Worm (Caenorhabditis elegans) whole organism, early embryonic: Measurements from ENCODE around the gene Y51H7BR.7.

ENCODE experiments used
- B0310.2 ChIP-seq: sonication (generic microtip); optimal IDR thresholded peaks from 2 replicates; lab custom pipeline; 2016; ENCODE audit warnings: mild to moderate bottlenecking, missing genetic modification characterization, missing compliant biosample characterization
- flt-1 ChIP-seq: fragments of 200-800 bp; sonication (Bioruptor generic); IDR thresholded peaks from 2 replicates; pipeline ENCODE4 v1.3.6; 2022; ENCODE audit warnings: missing genetic modification characterization, missing compliant biosample characterization
- tbx-11 ChIP-seq: fragments of 200-800 bp; sonication (Bioruptor generic); IDR thresholded peaks from 2 replicates; pipeline ENCODE4 v1.3.6; 2022; ENCODE audit warnings: missing genetic modification characterization, missing compliant biosample characterization
- tbx-37 ChIP-seq: fragments of 200-800 bp; sonication (Bioruptor generic); conservative IDR thresholded peaks from 2 replicates; pipeline ENCODE4 v1.3.6; 2022; ENCODE audit warnings: missing genetic modification reagents, missing genetic modification characterization, missing compliant biosample characterization

- no peak for TF ChIP-seq B0310.2 (tag; lab: Kevin White, UChicago)
- TF ChIP-seq tbx-37 (GFP tag; lab: Robert Waterston, UW): no peak
- 0 out of 2 replicates have a peak, but pooled peaks have one; percentile 21 for TF ChIP-seq flt-1 (GFP tag; lab: Robert Waterston, UW)
- TF ChIP-seq tbx-11 (GFP tag; lab: Robert Waterston, UW): no peak
Observed at ce11 chrII:1519867-1520266, 5.5 kb downstream of the Y51H7BR.7 start.
